Worm (Caenorhabditis elegans): Measurements from ENCODE around the gene F28D1.6.

F28D1.6 gene

ce11 chrIV:12403440-12403839, 18.5 kb upstream of the F28D1.6 start:
- TF ChIP-seq sem-2 (GFP tag; optimal IDR thresholded peaks at IDR 0.05) (no peak), nhr-237 (tag; optimal IDR thresholded peaks at IDR 0.05) (no peak), tbx-8 (GFP tag; optimal IDR thresholded peaks at IDR 0.05) (no peak), mls-2 (tag; optimal IDR thresholded peaks at IDR 0.05) (no peak), ham-2 (GFP tag; optimal IDR thresholded peaks at IDR 0.05) (peak; percentile 82), sptf-1 (tag; optimal IDR thresholded peaks at IDR 0.05) (no peak), hlh-1 (tag; optimal IDR thresholded peaks at IDR 0.05) (no peak), elt-3 (tag; optimal IDR thresholded peaks at IDR 0.05) (peak; percentile 45), nhr-2 (tag; optimal IDR thresholded peaks at IDR 0.05) (no peak)

ce11 chrIV:12399983-12400382, 15.0 kb upstream of the F28D1.6 start:
- TF ChIP-seq lin-13 (tag; optimal IDR thresholded peaks at IDR 0.05): no peak

DNA sequence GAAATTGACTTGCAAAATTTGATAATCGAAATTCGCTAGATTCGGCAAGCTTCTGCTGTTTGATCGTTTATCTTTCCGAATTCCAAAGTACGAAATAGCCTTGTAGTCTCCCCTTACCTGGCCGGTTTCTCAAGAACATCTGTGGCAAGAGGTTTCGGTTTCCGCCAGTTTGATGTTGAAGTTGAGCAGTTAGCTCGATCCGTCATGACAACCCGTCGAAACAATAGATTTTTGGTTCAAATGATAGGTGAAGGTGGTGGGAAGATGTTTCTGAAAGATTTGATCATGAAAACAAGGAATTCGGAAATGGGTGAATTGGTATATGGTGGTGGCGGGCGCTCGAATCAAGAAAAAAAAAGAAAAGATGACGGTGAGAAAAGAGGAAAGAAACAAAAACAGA, 13.5 kb upstream of the F28D1.6 start, which contains the start of gene acs-20:
TSS of gene acs-20 (minus strand) at position 270 of the 400 bp plus-strand sequence.
- TF ChIP-seq elt-3 (tag; optimal IDR thresholded peaks at IDR 0.05) (no peak), sptf-1 (tag; optimal IDR thresholded peaks at IDR 0.05) (no peak), tbx-8 (GFP tag; optimal IDR thresholded peaks at IDR 0.05) (no peak), ceh-83 (GFP tag; optimal IDR thresholded peaks at IDR 0.05) (no peak), hlh-1 (tag; optimal IDR thresholded peaks at IDR 0.05) (no peak), unc-120 (tag; optimal IDR thresholded peaks at IDR 0.05; ENCODE audit: poor library complexity, severe bottlenecking) (no peak), M03D4.4 (tag; optimal IDR thresholded peaks at IDR 0.05) (no peak), unc-62 (GFP tag; optimal IDR thresholded peaks at IDR 0.05) (no peak), blmp-1 (tag; optimal IDR thresholded peaks at IDR 0.05) (no peak), sem-2 (GFP tag; optimal IDR thresholded peaks at IDR 0.05) (no peak), unc-39 (tag; optimal IDR thresholded peaks at IDR 0.05) (no peak), nhr-237 (tag; optimal IDR thresholded peaks at IDR 0.05) (no peak), ces-1 (GFP tag; optimal IDR thresholded peaks at IDR 0.05) (no peak), ztf-11 (tag; optimal IDR thresholded peaks at IDR 0.05) (no peak), bed-3 (GFP tag; optimal IDR thresholded peaks at IDR 0.05) (no peak), mep-1 (tag; optimal IDR thresholded peaks at IDR 0.05) (no peak), elt-1 (tag; optimal IDR thresholded peaks at IDR 0.05; ENCODE audit: borderline replicate concordance, insufficient read depth) (no peak), nhr-76 (tag; optimal IDR thresholded peaks at IDR 0.05) (no peak), zip-8 (tag; optimal IDR thresholded peaks at IDR 0.05) (no peak), pha-4 (tag; optimal IDR thresholded peaks at IDR 0.05) (no peak)

ce11 chrIV:12396645-12397258, 11.8 kb upstream of the F28D1.6 start:
- TF ChIP-seq ham-2 (GFP tag; optimal IDR thresholded peaks at IDR 0.05) (peak; percentile 50), zip-8 (tag; optimal IDR thresholded peaks at IDR 0.05) (no peak), blmp-1 (tag; optimal IDR thresholded peaks at IDR 0.05) (peak; percentile 74), nhr-12 (tag; optimal IDR thresholded peaks at IDR 0.05) (no peak), mls-2 (tag; optimal IDR thresholded peaks at IDR 0.05) (no peak), unc-39 (tag; optimal IDR thresholded peaks at IDR 0.05) (no peak), elt-3 (tag; optimal IDR thresholded peaks at IDR 0.05) (peak; percentile 5)

- TF ChIP-seq ztf-11 (tag; optimal IDR thresholded peaks at IDR 0.05) (no peak), tbx-8 (GFP tag; optimal IDR thresholded peaks at IDR 0.05) (no peak), lin-32 (GFP tag; optimal IDR thresholded peaks at IDR 0.05) (no peak), unc-39 (tag; optimal IDR thresholded peaks at IDR 0.05) (no peak), mls-2 (tag; optimal IDR thresholded peaks at IDR 0.05) (peak; percentile 22), snpc-4 (tag; optimal IDR thresholded peaks at IDR 0.05) (no peak), ceh-43 (GFP tag; optimal IDR thresholded peaks at IDR 0.05) (peak; percentile 45), nhr-237 (tag; optimal IDR thresholded peaks at IDR 0.05) (peak; percentile 83), unc-62 (GFP tag; optimal IDR thresholded peaks at IDR 0.05) (peak; percentile 49), drap-1 (GFP tag; optimal IDR thresholded peaks at IDR 0.05) (peak; percentile 50), blmp-1 (tag; optimal IDR thresholded peaks at IDR 0.05) (no peak), M03D4.4 (tag; optimal IDR thresholded peaks at IDR 0.05) (peak; percentile 45), cnd-1 (tag; optimal IDR thresholded peaks at IDR 0.05) (peak; percentile 49), unc-120 (tag; optimal IDR thresholded peaks at IDR 0.05; ENCODE audit: poor library complexity, severe bottlenecking) (peak; percentile 43), elt-1 (tag; optimal IDR thresholded peaks at IDR 0.05; ENCODE audit: borderline replicate concordance, insufficient read depth) (no peak), zip-8 (tag; optimal IDR thresholded peaks at IDR 0.05) (no peak), nhr-12 (tag; optimal IDR thresholded peaks at IDR 0.05) (no peak), nhr-76 (tag; optimal IDR thresholded peaks at IDR 0.05) (no peak), sem-2 (GFP tag; optimal IDR thresholded peaks at IDR 0.05) (no peak), pha-4 (tag; optimal IDR thresholded peaks at IDR 0.05) (peak; percentile 67), sptf-1 (tag; optimal IDR thresholded peaks at IDR 0.05) (peak; percentile 78), ceh-39 (tag; optimal IDR thresholded peaks at IDR 0.05) (peak; percentile 88), lsy-2 (tag; optimal IDR thresholded peaks at IDR 0.05) (peak; percentile 99), flh-1 (GFP tag; optimal IDR thresholded peaks at IDR 0.05) (no peak), mep-1 (tag; optimal IDR thresholded peaks at IDR 0.05) (peak; percentile 80), bed-3 (GFP tag; optimal IDR thresholded peaks at IDR 0.05) (no peak), mab-5 (tag; optimal IDR thresholded peaks at IDR 0.05) (peak; percentile 45), elt-3 (tag; optimal IDR thresholded peaks at IDR 0.05) (no peak), nhr-2 (tag; optimal IDR thresholded peaks at IDR 0.05) (peak; percentile 64), nhr-28 (tag; optimal IDR thresholded peaks at IDR 0.05) (no peak), ces-1 (GFP tag; optimal IDR thresholded peaks at IDR 0.05) (no peak), hlh-1 (tag; optimal IDR thresholded peaks at IDR 0.05) (peak; percentile 85), ham-2 (GFP tag; optimal IDR thresholded peaks at IDR 0.05) (peak; percentile 37), lin-13 (tag; optimal IDR thresholded peaks at IDR 0.05) (peak; percentile 83), ceh-83 (GFP tag; optimal IDR thresholded peaks at IDR 0.05) (no peak)
Measured at ce11 chrIV:12391003-12391637, 6.2 kb upstream of the F28D1.6 start, which contains the start of the genes rps-23 and dpm-3. TSS of gene rps-23 (minus strand) at chrIV:12391053. TSS of gene dpm-3 (plus strand) at chrIV:12391587.

All from whole organism, mixed stage, embryonic.